Fruit fly (Drosophila melanogaster) whole organism: ENCODE data around the gene Blos3.

ENCODE experiments used
- CG8478 ChIP-seq: fragments of >200 bp; optimal IDR thresholded peaks from 2 replicates; lab custom pipeline; 2018; ENCODE audit warnings: inconsistent platforms
- Dll ChIP-seq: fragments of >200 bp; optimal IDR thresholded peaks from 2 replicates; lab custom pipeline; 2017
- EcR ChIP-seq, 2 experiments: fragments of >200 bp; optimal IDR thresholded peaks; 2 replicates each; lab custom pipeline; 2017; ENCODE audit warnings: missing biosample characterization in 2 of 2, missing genetic modification characterization in 2 of 2, missing genetic modification reagents in 2 of 2
- pan ChIP-seq: fragments of >200 bp; optimal IDR thresholded peaks from 2 replicates; lab custom pipeline; 2017
- psq ChIP-seq: fragments of >200 bp; optimal IDR thresholded peaks from 2 replicates; lab custom pipeline; 2017
- usp ChIP-seq: fragments of >200 bp; optimal IDR thresholded peaks from 2 replicates; lab custom pipeline; 2017; ENCODE audit warnings: missing biosample characterization, missing genetic modification characterization, mixed read lengths

The Blos3 gene

dm6 chr3L:18833234-18833633 is 36.8 kb upstream of the Blos3 start:
- TF ChIP-seq EcR (GFP tag; optimal IDR thresholded peaks at IDR 0.05; lab: Kevin White, UChicago) = no peak
- TF ChIP-seq psq (lab: Kevin White, UChicago) = no peak
- TF ChIP-seq usp (GFP tag; lab: Kevin White, UChicago) = no peak
- TF ChIP-seq Dll = no peak
- TF ChIP-seq CG8478 (lab: Kevin White, UChicago) = no peak
- no peak for TF ChIP-seq pan (lab: Kevin White, UChicago)

dm6 chr3L:18834924-18835323 is 35.1 kb upstream of the Blos3 start:
- no peak for TF ChIP-seq EcR (GFP tag; optimal IDR thresholded peaks at IDR 0.05; lab: Kevin White, UChicago)
- TF ChIP-seq Dll = no peak
- TF ChIP-seq CG8478 (lab: Kevin White, UChicago) = no peak
- no peak for TF ChIP-seq psq (lab: Kevin White, UChicago)
- no peak for TF ChIP-seq usp (GFP tag; lab: Kevin White, UChicago)
- TF ChIP-seq pan (lab: Kevin White, UChicago) = no peak

dm6 chr3L:18836658-18837057 is 33.4 kb upstream of the Blos3 start:
- TF ChIP-seq psq (lab: Kevin White, UChicago) = no peak
- TF ChIP-seq CG8478 (lab: Kevin White, UChicago) = no peak
- TF ChIP-seq EcR (GFP tag; optimal IDR thresholded peaks at IDR 0.05; lab: Kevin White, UChicago) = no peak
- TF ChIP-seq Dll = no peak
- TF ChIP-seq pan (lab: Kevin White, UChicago) = no peak
- no peak for TF ChIP-seq usp (GFP tag; lab: Kevin White, UChicago)

- TF ChIP-seq CG8478 (lab: Kevin White, UChicago) (no peak), psq (lab: Kevin White, UChicago) (no peak), EcR (GFP tag; optimal IDR thresholded peaks at IDR 0.05; lab: Kevin White, UChicago) (no peak), Dll (no peak), usp (GFP tag; lab: Kevin White, UChicago) (no peak), pan (lab: Kevin White, UChicago) (no peak)
Measured at dm6 chr3L:18837707-18838244, 32.2 kb upstream of the Blos3 start.

- no peak for TF ChIP-seq CG8478 (lab: Kevin White, UChicago)
Measured at dm6 chr3L:18839996-18840369, 30.0 kb upstream of the Blos3 start.

- TF ChIP-seq pan (lab: Kevin White, UChicago) (no peak), psq (lab: Kevin White, UChicago) (no peak), CG8478 (lab: Kevin White, UChicago) (no peak), Dll (no peak), usp (GFP tag; lab: Kevin White, UChicago) (no peak)
Measured at dm6 chr3L:18840370-18841007, 29.5 kb upstream of the Blos3 start.

dm6 chr3L:18841269-18841668 is 28.8 kb upstream of the Blos3 start:
- TF ChIP-seq EcR (GFP tag; optimal IDR thresholded peaks at IDR 0.05; lab: Kevin White, UChicago) (no peak), CG8478 (lab: Kevin White, UChicago) (no peak), usp (GFP tag; lab: Kevin White, UChicago) (no peak), Dll (no peak), pan (lab: Kevin White, UChicago) (no peak), psq (lab: Kevin White, UChicago) (no peak)

dm6 chr3L:18842236-18842635 is 27.8 kb upstream of the Blos3 start:
- TF ChIP-seq Dll (no peak), usp (GFP tag; lab: Kevin White, UChicago) (no peak), CG8478 (lab: Kevin White, UChicago) (no peak), EcR (GFP tag; optimal IDR thresholded peaks at IDR 0.05; lab: Kevin White, UChicago) (no peak), pan (lab: Kevin White, UChicago) (no peak), psq (lab: Kevin White, UChicago) (no peak)

- TF ChIP-seq CG8478 (lab: Kevin White, UChicago) (no peak), psq (lab: Kevin White, UChicago) (no peak), pan (lab: Kevin White, UChicago) (no peak), EcR (GFP tag; optimal IDR thresholded peaks at IDR 0.05; lab: Kevin White, UChicago) (no peak), usp (GFP tag; lab: Kevin White, UChicago) (no peak), Dll (no peak)
Measured at dm6 chr3L:18845833-18846232, 24.2 kb upstream of the Blos3 start.

- TF ChIP-seq EcR (GFP tag; optimal IDR thresholded peaks at IDR 0.05; lab: Kevin White, UChicago) (no peak), psq (lab: Kevin White, UChicago) (no peak), usp (GFP tag; lab: Kevin White, UChicago) (no peak), pan (lab: Kevin White, UChicago) (no peak), Dll (no peak), CG8478 (lab: Kevin White, UChicago) (no peak)
Measured at dm6 chr3L:18846233-18846271, 24.0 kb upstream of the Blos3 start, which contains the start of gene Indy. Indy (minus strand) TSS chr3L:18846267.

dm6 chr3L:18846272-18846741 is 23.7 kb upstream of the Blos3 start:
- TF ChIP-seq pan (lab: Kevin White, UChicago) (no peak), Dll (no peak), psq (lab: Kevin White, UChicago) (no peak), usp (GFP tag; lab: Kevin White, UChicago) (no peak), CG8478 (lab: Kevin White, UChicago) (no peak), EcR (GFP tag; optimal IDR thresholded peaks at IDR 0.05; lab: Kevin White, UChicago) (no peak)

dm6 chr3L:18848436-18848835 is 21.6 kb upstream of the Blos3 start:
- no peak for TF ChIP-seq CG8478 (lab: Kevin White, UChicago)
- TF ChIP-seq pan (lab: Kevin White, UChicago) = no peak
- TF ChIP-seq usp (GFP tag; lab: Kevin White, UChicago) = no peak
- TF ChIP-seq Dll = no peak
- no peak for TF ChIP-seq psq (lab: Kevin White, UChicago)
- TF ChIP-seq EcR (GFP tag; optimal IDR thresholded peaks at IDR 0.05; lab: Kevin White, UChicago) = no peak
